Worm (Caenorhabditis elegans) whole organism, young adult: ENCODE measurements around the gene rpl-22.

ENCODE experiments used
- F33H1.4 ChIP-seq: fragments of 200-800 bp; sonication (Bioruptor generic); IDR thresholded peaks from 2 replicates; pipeline ENCODE4 v1.3.6; 2022; ENCODE audit warnings: missing genetic modification reagents, missing genetic modification characterization, missing compliant biosample characterization
- F55B11.4 ChIP-seq: sonication (generic microtip); optimal IDR thresholded peaks from 2 replicates; lab custom pipeline; 2016; ENCODE audit warnings: missing compliant biosample characterization, missing genetic modification characterization, borderline replicate concordance; ENCODE audit not compliant: insufficient read depth
- Y95B8A.8 ChIP-seq: fragments of 200-800 bp; sonication (Bioruptor generic); IDR thresholded peaks from 2 replicates; pipeline ENCODE4 v1.3.6; 2022; ENCODE audit warnings: missing genetic modification reagents, missing genetic modification characterization, missing compliant biosample characterization
- attf-6 ChIP-seq: fragments of 200-800 bp; sonication (Bioruptor generic); IDR thresholded peaks from 2 replicates; pipeline ENCODE4 v1.3.6; 2022; ENCODE audit warnings: missing genetic modification reagents, missing genetic modification characterization, missing compliant biosample characterization
- bed-2 ChIP-seq: fragments of 200-800 bp; sonication (Bioruptor generic); IDR thresholded peaks from 2 replicates; pipeline ENCODE4 v1.3.6; 2022; ENCODE audit warnings: missing genetic modification reagents, missing genetic modification characterization, missing compliant biosample characterization
- cebp-2 ChIP-seq: fragments of 200-800 bp; sonication (Bioruptor generic); IDR thresholded peaks from 2 replicates; pipeline ENCODE4 v1.3.6; 2022; ENCODE audit warnings: missing genetic modification characterization, missing compliant biosample characterization
- ceh-91 ChIP-seq: fragments of 200-800 bp; sonication (Bioruptor generic); IDR thresholded peaks from 2 replicates; pipeline ENCODE4 v1.3.6; 2022; ENCODE audit warnings: missing genetic modification reagents, missing genetic modification characterization, missing compliant biosample characterization
- dpl-1 ChIP-seq: fragments of 150-350 bp; optimal IDR thresholded peaks from 2 replicates; lab custom pipeline; 2014; ENCODE audit warnings: missing biosample characterization, missing genetic modification reagents, missing genetic modification characterization
- lin-54 ChIP-seq: fragments of 200-800 bp; sonication (Bioruptor generic); optimal IDR thresholded peaks from 2 replicates; lab custom pipeline; 2018; ENCODE audit warnings: mild to moderate bottlenecking, missing genetic modification characterization, missing compliant biosample characterization
- madf-8 ChIP-seq: fragments of 200-800 bp; sonication (Bioruptor generic); conservative IDR thresholded peaks from 2 replicates; pipeline ENCODE4 v1.3.6; 2022; ENCODE audit warnings: missing genetic modification reagents, missing genetic modification characterization, missing compliant biosample characterization
- pbrm-1 ChIP-seq: fragments of 200-800 bp; sonication (Bioruptor generic); IDR thresholded peaks from 2 replicates; pipeline ENCODE4 v1.3.6; 2022; ENCODE audit warnings: missing genetic modification reagents, missing genetic modification characterization, missing compliant biosample characterization
- snpc-4 ChIP-seq, 5 experiments: fragments of 150-350 bp in 1 of 5; sonication (generic microtip) in 4 of 5; optimal IDR thresholded peaks; 2 replicates each; lab custom pipeline; 2014 to 2018; ENCODE audit warnings: missing genetic modification characterization in 5 of 5, missing biosample characterization in 3 of 5, antibody characterized with exemption in 2 of 5, mild to moderate bottlenecking in 2 of 5, missing compliant biosample characterization in 2 of 5, missing genotype in 2 of 5, moderate library complexity in 2 of 5, missing genetic modification reagents in 1 of 5
- zim-3 ChIP-seq: sonication (generic microtip); optimal IDR thresholded peaks from 2 replicates; lab custom pipeline; 2017; ENCODE audit warnings: mild to moderate bottlenecking, missing genetic modification characterization, moderate library complexity, missing compliant biosample characterization
- ztf-18 ChIP-seq: sonication (generic microtip); optimal IDR thresholded peaks from 2 replicates; lab custom pipeline; 2016; ENCODE audit warnings: missing genotype, mild to moderate bottlenecking, missing genetic modification characterization, missing compliant biosample characterization

DNA sequence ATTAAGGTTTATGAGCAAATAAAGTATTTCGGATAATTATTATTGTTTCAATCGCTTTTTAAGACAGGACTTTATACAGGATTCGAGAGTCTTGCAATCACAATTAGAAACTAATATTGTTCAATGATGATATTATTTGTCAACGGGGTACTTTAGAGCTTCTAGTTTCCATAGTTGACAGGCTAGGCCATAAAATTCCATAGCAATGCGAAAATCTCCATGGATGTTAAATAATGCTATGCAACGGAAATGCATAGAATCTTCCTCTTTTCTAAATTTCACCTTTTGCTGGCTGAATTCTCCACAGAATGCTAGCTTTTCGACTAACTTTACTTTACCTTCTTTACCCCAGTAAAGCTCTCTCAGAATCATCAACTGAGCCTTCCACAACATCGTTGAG lies 47.4 kb upstream of the rpl-22 start, which contains the start of gene F59A6.3:
- TF ChIP-seq madf-8 (GFP tag; lab: Robert Waterston, UW) (no peak), F33H1.4 (GFP tag; lab: Robert Waterston, UW) (no peak), snpc-4 (GFP tag; optimal IDR thresholded peaks at IDR 0.05; lab: Kevin White, UChicago) (no peak), snpc-4 (tag; optimal IDR thresholded peaks at IDR 0.05; lab: Kevin White, UChicago) (no peak), pbrm-1 (no peak), lin-54 (no peak), bed-2 (GFP tag; lab: Robert Waterston, UW) (no peak), cebp-2 (GFP tag; lab: Robert Waterston, UW) (no peak), attf-6 (GFP tag; lab: Robert Waterston, UW) (no peak), zim-3 (tag; lab: Kevin White, UChicago) (no peak), Y95B8A.8 (GFP tag; lab: Robert Waterston, UW) (no peak), dpl-1 (GFP tag; lab: Kevin White, UChicago) (no peak), ztf-18 (tag; lab: Kevin White, UChicago) (no peak), ceh-91 (GFP tag; lab: Robert Waterston, UW) (no peak), F55B11.4 (tag; lab: Kevin White, UChicago) (no peak)
